Worm (Caenorhabditis elegans) whole organism, L4 larva: ENCODE data around the gene Y43F4B.10.

ENCODE experiments used
- F26F4.8 ChIP-seq: fragments of 200-800 bp; sonication (Bioruptor generic); conservative IDR thresholded peaks from 2 replicates; pipeline ENCODE4 v1.3.6; 2022; ENCODE audit warnings: missing genetic modification characterization, missing compliant biosample characterization
- F37D6.2 ChIP-seq: sonication (generic microtip); optimal IDR thresholded peaks from 2 replicates; lab custom pipeline; 2016; ENCODE audit warnings: mild to moderate bottlenecking, missing genetic modification characterization, missing compliant biosample characterization
- F49E8.2 ChIP-seq: sonication (generic microtip); optimal IDR thresholded peaks from 2 replicates; lab custom pipeline; 2016; ENCODE audit warnings: missing compliant biosample characterization, mild to moderate bottlenecking, missing genetic modification characterization, borderline replicate concordance
- T20F7.1 ChIP-seq: fragments of 200-800 bp; sonication (Bioruptor generic); optimal IDR thresholded peaks from 2 replicates; lab custom pipeline; 2018; ENCODE audit warnings: mild to moderate bottlenecking, missing genetic modification characterization, missing compliant biosample characterization
- Y5F2A.4 ChIP-seq: fragments of 200-800 bp; sonication (Bioruptor generic); optimal IDR thresholded peaks from 2 replicates; lab custom pipeline; 2018; ENCODE audit warnings: mild to moderate bottlenecking, missing genetic modification characterization, missing compliant biosample characterization
- ama-1 ChIP-seq: fragments of 150-350 bp; optimal IDR thresholded peaks from 2 replicates; lab custom pipeline; 2014; ENCODE audit warnings: inconsistent platforms, mixed read lengths
- ceh-28 ChIP-seq: fragments of 150-350 bp; optimal IDR thresholded peaks from 2 replicates; lab custom pipeline; 2014; ENCODE audit warnings: missing biosample characterization, missing genetic modification reagents, missing genetic modification characterization
- ctbp-1 ChIP-seq: fragments of 200-800 bp; sonication (Bioruptor generic); IDR thresholded peaks from 2 replicates; pipeline ENCODE4 v1.3.6; 2022; ENCODE audit warnings: missing genetic modification reagents, missing genetic modification characterization, missing compliant biosample characterization
- daf-16 ChIP-seq, 3 experiments: sonication (generic microtip); optimal IDR thresholded peaks; 2 replicates each; lab custom pipeline; 2016 to 2017; ENCODE audit warnings: missing genetic modification characterization in 3 of 3, missing genetic modification reagents in 3 of 3, mild to moderate bottlenecking in 2 of 3, missing compliant biosample characterization in 2 of 3, missing biosample characterization in 1 of 3, moderate library complexity in 1 of 3
- daf-19 ChIP-seq: fragments of 200-800 bp; sonication (Bioruptor generic); conservative IDR thresholded peaks from 2 replicates; pipeline ENCODE4 v1.3.6; 2022; ENCODE audit warnings: missing genetic modification characterization, missing compliant biosample characterization
- daf-8 ChIP-seq: fragments of 200-800 bp; sonication (Bioruptor generic); IDR thresholded peaks from 2 replicates; pipeline ENCODE4 v1.3.6; 2022; ENCODE audit warnings: missing genetic modification characterization, missing compliant biosample characterization
- dmd-6 ChIP-seq: fragments of 200-800 bp; sonication (Bioruptor generic); IDR thresholded peaks from 2 replicates; pipeline ENCODE4 v1.3.6; 2022; ENCODE audit warnings: missing genetic modification reagents, missing genetic modification characterization, missing compliant biosample characterization
- dmd-8 ChIP-seq: fragments of 200-800 bp; sonication (Bioruptor generic); IDR thresholded peaks from 2 replicates; pipeline ENCODE4 v1.3.6; 2022; ENCODE audit warnings: missing genetic modification characterization, missing compliant biosample characterization
- dve-1 ChIP-seq: sonication (generic microtip); optimal IDR thresholded peaks from 2 replicates; lab custom pipeline; 2017; ENCODE audit warnings: antibody characterized with exemption, mild to moderate bottlenecking, missing genetic modification characterization, missing compliant biosample characterization; ENCODE audit not compliant: insufficient read depth
- fos-1 ChIP-seq: fragments of 150-350 bp; optimal IDR thresholded peaks from 2 replicates; lab custom pipeline; 2014; ENCODE audit warnings: missing biosample characterization, missing genetic modification characterization
- gei-8 ChIP-seq: fragments of 200-800 bp; sonication (Bioruptor generic); optimal IDR thresholded peaks from 2 replicates; lab custom pipeline; 2018; ENCODE audit warnings: mild to moderate bottlenecking, missing genetic modification characterization, missing compliant biosample characterization
- hlh-11 ChIP-seq: fragments of 200-800 bp; sonication (Bioruptor generic); optimal IDR thresholded peaks from 2 replicates; lab custom pipeline; 2018; ENCODE audit warnings: mild to moderate bottlenecking, missing genetic modification characterization, missing compliant biosample characterization
- jun-1 ChIP-seq: fragments of 150-350 bp; optimal IDR thresholded peaks from 2 replicates; lab custom pipeline; 2014; ENCODE audit warnings: missing biosample characterization, missing genetic modification reagents, missing genetic modification characterization
- lin-13 ChIP-seq: fragments of 150-350 bp; optimal IDR thresholded peaks from 2 replicates; lab custom pipeline; 2014; ENCODE audit warnings: missing biosample characterization, missing genetic modification reagents, missing genetic modification characterization
- lin-15B ChIP-seq: fragments of 150-350 bp; sonication (generic microtip); optimal IDR thresholded peaks from 3 replicates; lab custom pipeline; 2014; ENCODE audit warnings: missing biosample characterization, missing genetic modification characterization
- lin-29 ChIP-seq: fragments of 200-800 bp; sonication (Bioruptor generic); IDR thresholded peaks from 2 replicates; pipeline ENCODE4 v1.3.6; 2022; ENCODE audit warnings: missing genetic modification reagents, missing genetic modification characterization, missing compliant biosample characterization
- mdl-1 ChIP-seq, 2 experiments: fragments of 150-350 bp in 1 of 2; sonication (generic microtip) in 1 of 2; optimal IDR thresholded peaks; 2 replicates each; lab custom pipeline; 2014 to 2017; ENCODE audit warnings: missing biosample characterization in 2 of 2, missing genetic modification characterization in 2 of 2
- mep-1 ChIP-seq: fragments of 150-350 bp; sonication (generic microtip); optimal IDR thresholded peaks from 3 replicates; lab custom pipeline; 2014; ENCODE audit warnings: missing biosample characterization, missing genetic modification characterization
- mxl-3 ChIP-seq: fragments of 200-800 bp; sonication (Bioruptor generic); optimal IDR thresholded peaks from 2 replicates; lab custom pipeline; 2018; ENCODE audit warnings: mild to moderate bottlenecking, missing genetic modification characterization, missing compliant biosample characterization
- nhr-10 ChIP-seq: fragments of 150-350 bp; optimal IDR thresholded peaks from 2 replicates; lab custom pipeline; 2014; ENCODE audit warnings: missing biosample characterization, missing genetic modification characterization
- nhr-25 ChIP-seq: sonication (generic microtip); optimal IDR thresholded peaks from 2 replicates; lab custom pipeline; 2017; ENCODE audit warnings: missing genetic modification characterization, mild to moderate bottlenecking, missing compliant biosample characterization, antibody characterized with exemption, moderate library complexity, borderline replicate concordance; ENCODE audit not compliant: insufficient read depth
- nhr-28 ChIP-seq: fragments of 150-350 bp; optimal IDR thresholded peaks from 2 replicates; lab custom pipeline; 2014; ENCODE audit warnings: missing biosample characterization, missing genetic modification characterization
- nhr-41 ChIP-seq: fragments of 200-800 bp; sonication (Bioruptor generic); IDR thresholded peaks from 2 replicates; pipeline ENCODE4 v1.3.6; 2022; ENCODE audit warnings: missing genetic modification reagents, missing genetic modification characterization, missing compliant biosample characterization
- nhr-42 ChIP-seq: fragments of 200-800 bp; sonication (Bioruptor generic); IDR thresholded peaks from 2 replicates; pipeline ENCODE4 v1.3.6; 2022; ENCODE audit warnings: missing genetic modification characterization, missing compliant biosample characterization
- nhr-6 ChIP-seq: fragments of 150-350 bp; optimal IDR thresholded peaks from 2 replicates; lab custom pipeline; 2014; ENCODE audit warnings: missing biosample characterization, missing genetic modification characterization
- pha-4 ChIP-seq, 2 experiments: fragments of 150-350 bp in 1 of 2; fragments of 200-800 bp in 1 of 2; sonication (Bioruptor generic) in 1 of 2; IDR thresholded peaks in 1 of 2; optimal IDR thresholded peaks in 1 of 2; 2 replicates each; pipeline versions ENCODE4 v1.3.6 to Lab custom; 2014 to 2022; ENCODE audit warnings: missing genetic modification characterization in 2 of 2, missing genetic modification reagents in 2 of 2, missing biosample characterization in 1 of 2, missing compliant biosample characterization in 1 of 2
- pqm-1 ChIP-seq: sonication (generic microtip); optimal IDR thresholded peaks from 2 replicates; lab custom pipeline; 2017; ENCODE audit warnings: missing biosample characterization, missing genetic modification characterization
- rbr-2 ChIP-seq: sonication (generic microtip); optimal IDR thresholded peaks from 2 replicates; lab custom pipeline; 2016; ENCODE audit warnings: missing genotype, missing genetic modification characterization, missing compliant biosample characterization
- saeg-2 ChIP-seq: fragments of 200-800 bp; sonication (Bioruptor generic); IDR thresholded peaks from 2 replicates; pipeline ENCODE4 v1.3.6; 2022; ENCODE audit warnings: missing genetic modification reagents, missing genetic modification characterization, missing compliant biosample characterization
- sdz-12 ChIP-seq: fragments of 200-800 bp; sonication (Bioruptor generic); optimal IDR thresholded peaks from 2 replicates; lab custom pipeline; 2018; ENCODE audit warnings: mild to moderate bottlenecking, missing genetic modification characterization, missing compliant biosample characterization
- set-16 ChIP-seq: fragments of 200-800 bp; sonication (Bioruptor generic); IDR thresholded peaks from 2 replicates; pipeline ENCODE4 v1.3.6; 2022; ENCODE audit warnings: missing genetic modification reagents, missing genetic modification characterization, missing compliant biosample characterization
- unc-130 ChIP-seq: sonication (generic microtip); optimal IDR thresholded peaks from 2 replicates; lab custom pipeline; 2016; ENCODE audit warnings: missing genetic modification reagents, missing genetic modification characterization, missing compliant biosample characterization
- unc-62 ChIP-seq, 3 experiments: fragments of 150-350 bp in 1 of 3; sonication (generic microtip); optimal IDR thresholded peaks in 2 of 3; peaks in 1 of 3; 1 replicate in 1 of 3; 2 replicates in 2 of 3; lab custom pipeline; 2014 to 2017; ENCODE audit warnings: missing biosample characterization in 3 of 3, missing genetic modification characterization in 3 of 3, missing genetic modification reagents in 3 of 3, missing genotype in 1 of 3
- vab-7 ChIP-seq: fragments of 200-800 bp; sonication (Bioruptor generic); IDR thresholded peaks from 2 replicates; pipeline ENCODE4 v1.3.6; 2022; ENCODE audit warnings: missing genetic modification reagents, missing genetic modification characterization, missing compliant biosample characterization
- ztf-7 ChIP-seq: fragments of 150-350 bp; optimal IDR thresholded peaks from 2 replicates; lab custom pipeline; 2014; ENCODE audit warnings: missing biosample characterization, missing genetic modification characterization

Gene Y43F4B.10

ce11 chrIII:13298722-13299431 is 15.0 kb upstream of the Y43F4B.10 start, which contains the start of gene pgm-2:
pgm-2 (plus strand) TSS chrIII:13299378.
- TF ChIP-seq dmd-6 (GFP tag; lab: Robert Waterston, UW) (no peak; the same call in 1 of the 2 replicates), pqm-1 (tag; lab: Kevin White, UChicago) (peak; percentile 23), F37D6.2 (no peak), nhr-42 (no peak), jun-1 (tag; lab: Kevin White, UChicago) (no peak), nhr-41 (no peak), mxl-3 (GFP tag; lab: Kevin White, UChicago) (peak; percentile 8), dve-1 (tag; lab: Kevin White, UChicago) (peak; percentile 38), ctbp-1 (GFP tag; lab: Robert Waterston, UW) (no peak), lin-13 (no peak), ztf-7 (tag; lab: Kevin White, UChicago) (no peak), mdl-1 (tag; optimal IDR thresholded peaks at IDR 0.05; lab: Kevin White, UChicago) (no peak), daf-16 (GFP tag; optimal IDR thresholded peaks at IDR 0.05; lab: Kevin White, UChicago) (no peak), daf-16 (tag; optimal IDR thresholded peaks at IDR 0.05; lab: Kevin White, UChicago) (peak; percentile 34), nhr-6 (tag; lab: Kevin White, UChicago) (no peak), daf-19 (GFP tag; lab: Robert Waterston, UW) (no peak), Y5F2A.4 (no peak), hlh-11 (tag; lab: Kevin White, UChicago) (peak; percentile 7), nhr-28 (tag; lab: Kevin White, UChicago) (peak; percentile 6), lin-29 (GFP tag; lab: Robert Waterston, UW) (no peak), F49E8.2 (tag; lab: Kevin White, UChicago) (no peak), ceh-28 (tag; lab: Kevin White, UChicago) (no peak), gei-8 (GFP tag; lab: Kevin White, UChicago) (no peak), rbr-2 (tag; lab: Kevin White, UChicago) (no peak), mep-1 (tag; lab: Kevin White, UChicago) (peak; percentile 17), sdz-12 (no peak), daf-8 (no peak), pha-4 (GFP tag; IDR thresholded peaks at IDR 0.05; lab: Robert Waterston, UW) (no peak), pha-4 (tag; optimal IDR thresholded peaks at IDR 0.05; lab: Kevin White, UChicago) (no peak), fos-1 (tag; lab: Kevin White, UChicago) (no peak), unc-130 (GFP tag; lab: Kevin White, UChicago) (no peak), T20F7.1 (GFP tag; lab: Kevin White, UChicago) (no peak), saeg-2 (no peak), ama-1 (lab: Kevin White, UChicago) (peak; percentile 9), vab-7 (no peak), nhr-25 (tag; lab: Kevin White, UChicago) (peak; percentile 19), unc-62 (GFP tag; optimal IDR thresholded peaks at IDR 0.05 in 1 of 2; lab: Kevin White, UChicago) (no peak), unc-62 (tag; optimal IDR thresholded peaks at IDR 0.05; lab: Kevin White, UChicago) (no peak), F26F4.8 (GFP tag; lab: Robert Waterston, UW) (no peak), nhr-10 (tag; lab: Kevin White, UChicago) (no peak)

DNA sequence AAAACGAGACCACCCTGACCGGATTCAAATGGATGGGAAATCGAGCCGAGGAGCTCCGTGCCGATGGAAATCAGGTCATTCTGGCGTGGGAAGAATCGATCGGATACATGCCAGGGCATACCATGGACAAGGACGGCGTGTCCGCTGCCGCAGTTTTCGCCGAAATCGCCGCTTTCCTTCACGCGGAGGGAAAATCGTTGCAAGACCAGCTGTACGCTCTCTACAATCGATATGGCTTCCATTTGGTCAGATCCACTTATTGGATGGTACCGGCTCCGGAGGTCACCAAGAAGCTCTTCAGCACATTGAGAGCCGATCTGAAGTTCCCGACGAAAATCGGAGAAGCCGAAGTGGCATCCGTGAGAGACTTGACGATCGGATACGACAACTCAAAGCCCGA is 11.9 kb upstream of the Y43F4B.10 start:
- TF ChIP-seq dmd-8, result 0 out of 2 replicates have a peak, but pooled peaks have one; percentile 42
- TF ChIP-seq set-16 (GFP tag; lab: Robert Waterston, UW), result peak; percentile 58
- no peak for TF ChIP-seq lin-15B (tag; lab: Kevin White, UChicago)
